Worm (Caenorhabditis elegans) whole organism, late embryonic: ENCODE measurements around the gene spv-1.

Experiments
- nhr-11 ChIP-seq: fragments of 150-350 bp; optimal IDR thresholded peaks from 2 replicates; lab custom pipeline; 2014; ENCODE audit warnings: missing biosample characterization, missing genetic modification characterization
- pax-1 ChIP-seq: fragments of 150-350 bp; optimal IDR thresholded peaks from 2 replicates; lab custom pipeline; 2014; ENCODE audit warnings: missing biosample characterization, missing genetic modification characterization
- pha-4 ChIP-seq: fragments of 150-350 bp; optimal IDR thresholded peaks from 2 replicates; lab custom pipeline; 2018; ENCODE audit warnings: missing biosample characterization, missing genetic modification reagents, missing genetic modification characterization

ce11 chrII:7873843-7874372, 54.6 kb downstream of the spv-1 start, which contains the start of gene T01H3.3:
- TF ChIP-seq nhr-11 (tag; lab: Kevin White, UChicago) (no peak), pax-1 (no peak), pha-4 (no peak)
